Worm (Caenorhabditis elegans) whole organism, L4 larva: ENCODE data around the gene glb-16.
A peak's percentile ranks its signal among the peaks of the same experiment; 100 is the strongest.

Experiments used
- F26F4.8 ChIP-seq: fragments of 200-800 bp; sonication (Bioruptor generic); conservative IDR thresholded peaks from 2 replicates; pipeline ENCODE4 v1.3.6; 2022; ENCODE audit warnings: missing genetic modification characterization, missing compliant biosample characterization
- F44E2.7 ChIP-seq: fragments of 200-800 bp; sonication (Bioruptor generic); IDR thresholded peaks from 2 replicates; pipeline ENCODE4 v2.1.2; 2022; ENCODE audit warnings: missing genetic modification characterization, missing compliant biosample characterization
- F49E8.2 ChIP-seq: sonication (generic microtip); optimal IDR thresholded peaks from 2 replicates; lab custom pipeline; 2016; ENCODE audit warnings: missing compliant biosample characterization, mild to moderate bottlenecking, missing genetic modification characterization, borderline replicate concordance
- R02D3.7 ChIP-seq: fragments of 150-350 bp; sonication (generic microtip); optimal IDR thresholded peaks from 3 replicates; lab custom pipeline; 2014; ENCODE audit warnings: missing biosample characterization, missing genetic modification characterization
- Y105C5A.15 ChIP-seq: fragments of 200-800 bp; sonication (Bioruptor generic); IDR thresholded peaks from 2 replicates; pipeline ENCODE4 v1.3.6; 2022; ENCODE audit warnings: missing genetic modification characterization, missing compliant biosample characterization
- aly-2 ChIP-seq: sonication (generic microtip); optimal IDR thresholded peaks from 2 replicates; lab custom pipeline; 2018; ENCODE audit warnings: missing biosample characterization, missing genetic modification characterization
- ceh-28 ChIP-seq: fragments of 150-350 bp; optimal IDR thresholded peaks from 2 replicates; lab custom pipeline; 2014; ENCODE audit warnings: missing biosample characterization, missing genetic modification reagents, missing genetic modification characterization
- ceh-32 ChIP-seq: sonication (generic microtip); optimal IDR thresholded peaks from 2 replicates; lab custom pipeline; 2016; ENCODE audit warnings: mild to moderate bottlenecking, missing genetic modification characterization, missing compliant biosample characterization; ENCODE audit not compliant: poor library complexity
- ceh-62 ChIP-seq: sonication (generic microtip); optimal IDR thresholded peaks from 2 replicates; lab custom pipeline; 2017; ENCODE audit warnings: missing biosample characterization, missing genetic modification characterization
- cey-2 ChIP-seq: sonication (generic microtip); optimal IDR thresholded peaks from 3 replicates; lab custom pipeline; 2017; ENCODE audit warnings: missing genetic modification characterization, mild to moderate bottlenecking, missing compliant biosample characterization, antibody characterized with exemption, borderline replicate concordance; ENCODE audit not compliant: insufficient read depth
- daf-12 ChIP-seq: fragments of 150-350 bp; optimal IDR thresholded peaks from 2 replicates; lab custom pipeline; 2014; ENCODE audit warnings: missing biosample characterization, missing genetic modification reagents, missing genetic modification characterization
- daf-16 ChIP-seq, 3 experiments: sonication (generic microtip); optimal IDR thresholded peaks; 2 replicates each; lab custom pipeline; 2016 to 2017; ENCODE audit warnings: missing genetic modification characterization in 3 of 3, missing genetic modification reagents in 3 of 3, mild to moderate bottlenecking in 2 of 3, missing compliant biosample characterization in 2 of 3, missing biosample characterization in 1 of 3, moderate library complexity in 1 of 3
- daf-19 ChIP-seq: fragments of 200-800 bp; sonication (Bioruptor generic); conservative IDR thresholded peaks from 2 replicates; pipeline ENCODE4 v1.3.6; 2022; ENCODE audit warnings: missing genetic modification characterization, missing compliant biosample characterization
- dmd-8 ChIP-seq: fragments of 200-800 bp; sonication (Bioruptor generic); IDR thresholded peaks from 2 replicates; pipeline ENCODE4 v1.3.6; 2022; ENCODE audit warnings: missing genetic modification characterization, missing compliant biosample characterization
- dpl-1 ChIP-seq: fragments of 150-350 bp; optimal IDR thresholded peaks from 2 replicates; lab custom pipeline; 2014; ENCODE audit warnings: missing biosample characterization, missing genetic modification reagents, missing genetic modification characterization
- duxl-1 ChIP-seq: sonication (generic microtip); optimal IDR thresholded peaks from 2 replicates; lab custom pipeline; 2016; ENCODE audit warnings: mild to moderate bottlenecking, missing genetic modification characterization, moderate library complexity, missing compliant biosample characterization; ENCODE audit not compliant: poor library complexity
- dve-1 ChIP-seq: sonication (generic microtip); optimal IDR thresholded peaks from 2 replicates; lab custom pipeline; 2017; ENCODE audit warnings: antibody characterized with exemption, mild to moderate bottlenecking, missing genetic modification characterization, missing compliant biosample characterization; ENCODE audit not compliant: insufficient read depth
- egl-43 ChIP-seq: fragments of 200-800 bp; sonication (Bioruptor generic); IDR thresholded peaks from 2 replicates; pipeline ENCODE4 v1.3.6; 2022; ENCODE audit warnings: missing genetic modification reagents, missing genetic modification characterization, missing compliant biosample characterization
- fkh-10 ChIP-seq: fragments of 150-350 bp; optimal IDR thresholded peaks from 2 replicates; lab custom pipeline; 2014; ENCODE audit warnings: missing biosample characterization, missing genetic modification reagents, missing genetic modification characterization
- hif-1 ChIP-seq, 2 experiments: sonication (generic microtip); optimal IDR thresholded peaks; 2 replicates each; lab custom pipeline; 2016 to 2017; ENCODE audit warnings: missing compliant biosample characterization in 2 of 2, missing genetic modification characterization in 2 of 2, missing genetic modification reagents in 2 of 2, missing genotype in 2 of 2, mild to moderate bottlenecking in 1 of 2
- hlh-11 ChIP-seq: fragments of 200-800 bp; sonication (Bioruptor generic); optimal IDR thresholded peaks from 2 replicates; lab custom pipeline; 2018; ENCODE audit warnings: mild to moderate bottlenecking, missing genetic modification characterization, missing compliant biosample characterization
- lim-7 ChIP-seq: fragments of 200-800 bp; sonication (Bioruptor generic); IDR thresholded peaks from 2 replicates; pipeline ENCODE4 v1.3.6; 2022; ENCODE audit warnings: missing genetic modification characterization, missing compliant biosample characterization
- lin-1 ChIP-seq: fragments of 200-800 bp; sonication (Bioruptor generic); IDR thresholded peaks from 2 replicates; pipeline ENCODE4 v1.3.6; 2022; ENCODE audit warnings: missing genetic modification reagents, missing genetic modification characterization, missing compliant biosample characterization
- lin-15B ChIP-seq: fragments of 150-350 bp; sonication (generic microtip); optimal IDR thresholded peaks from 3 replicates; lab custom pipeline; 2014; ENCODE audit warnings: missing biosample characterization, missing genetic modification characterization
- lsy-2 ChIP-seq, 2 experiments: fragments of 150-350 bp in 1 of 2; sonication (generic microtip) in 1 of 2; optimal IDR thresholded peaks; 2 replicates each; lab custom pipeline; 2014 to 2017; ENCODE audit warnings: missing biosample characterization in 2 of 2, missing genetic modification characterization in 2 of 2
- madf-5 ChIP-seq, 2 experiments: fragments of 200-800 bp; sonication (Bioruptor generic); IDR thresholded peaks; 2 replicates each; pipeline ENCODE4 v1.3.6; 2022; ENCODE audit warnings: missing compliant biosample characterization in 2 of 2, missing genetic modification characterization in 2 of 2
- madf-9 ChIP-seq: fragments of 200-800 bp; sonication (Bioruptor generic); conservative IDR thresholded peaks from 2 replicates; pipeline ENCODE4 v1.3.6; 2022; ENCODE audit warnings: missing genetic modification reagents, missing genetic modification characterization, missing compliant biosample characterization
- mdl-1 ChIP-seq, 2 experiments: fragments of 150-350 bp in 1 of 2; sonication (generic microtip) in 1 of 2; optimal IDR thresholded peaks; 2 replicates each; lab custom pipeline; 2014 to 2017; ENCODE audit warnings: missing biosample characterization in 2 of 2, missing genetic modification characterization in 2 of 2
- mdt-29 ChIP-seq: fragments of 200-800 bp; sonication (Bioruptor generic); IDR thresholded peaks from 2 replicates; pipeline ENCODE4 v1.3.6; 2022; ENCODE audit warnings: missing genetic modification reagents, missing genetic modification characterization, missing compliant biosample characterization
- mep-1 ChIP-seq: fragments of 150-350 bp; sonication (generic microtip); optimal IDR thresholded peaks from 3 replicates; lab custom pipeline; 2014; ENCODE audit warnings: missing biosample characterization, missing genetic modification characterization
- mxl-2 ChIP-seq: fragments of 200-800 bp; sonication (Bioruptor generic); conservative IDR thresholded peaks from 2 replicates; pipeline ENCODE4 v1.3.6; 2022; ENCODE audit warnings: missing genetic modification reagents, missing genetic modification characterization, missing compliant biosample characterization
- mxl-3 ChIP-seq: fragments of 200-800 bp; sonication (Bioruptor generic); optimal IDR thresholded peaks from 2 replicates; lab custom pipeline; 2018; ENCODE audit warnings: mild to moderate bottlenecking, missing genetic modification characterization, missing compliant biosample characterization
- nhr-11 ChIP-seq: fragments of 150-350 bp; optimal IDR thresholded peaks from 2 replicates; lab custom pipeline; 2014; ENCODE audit warnings: missing biosample characterization, missing genetic modification characterization
- nhr-25 ChIP-seq: sonication (generic microtip); optimal IDR thresholded peaks from 2 replicates; lab custom pipeline; 2017; ENCODE audit warnings: missing genetic modification characterization, mild to moderate bottlenecking, missing compliant biosample characterization, antibody characterized with exemption, moderate library complexity, borderline replicate concordance; ENCODE audit not compliant: insufficient read depth
- nhr-41 ChIP-seq: fragments of 200-800 bp; sonication (Bioruptor generic); IDR thresholded peaks from 2 replicates; pipeline ENCODE4 v1.3.6; 2022; ENCODE audit warnings: missing genetic modification reagents, missing genetic modification characterization, missing compliant biosample characterization
- nhr-42 ChIP-seq: fragments of 200-800 bp; sonication (Bioruptor generic); IDR thresholded peaks from 2 replicates; pipeline ENCODE4 v1.3.6; 2022; ENCODE audit warnings: missing genetic modification characterization, missing compliant biosample characterization
- nhr-77 ChIP-seq: fragments of 150-350 bp; optimal IDR thresholded peaks from 2 replicates; lab custom pipeline; 2014; ENCODE audit warnings: missing biosample characterization, missing genetic modification characterization
- php-3 ChIP-seq: fragments of 200-800 bp; sonication (Bioruptor generic); IDR thresholded peaks from 2 replicates; pipeline ENCODE4 v1.3.6; 2022; ENCODE audit warnings: missing genetic modification reagents, missing genetic modification characterization, missing compliant biosample characterization
- rbr-2 ChIP-seq: sonication (generic microtip); optimal IDR thresholded peaks from 2 replicates; lab custom pipeline; 2016; ENCODE audit warnings: missing genotype, missing genetic modification characterization, missing compliant biosample characterization
- saeg-2 ChIP-seq: fragments of 200-800 bp; sonication (Bioruptor generic); IDR thresholded peaks from 2 replicates; pipeline ENCODE4 v1.3.6; 2022; ENCODE audit warnings: missing genetic modification reagents, missing genetic modification characterization, missing compliant biosample characterization
- snpc-1.2 ChIP-seq: fragments of 200-800 bp; sonication (Bioruptor generic); IDR thresholded peaks from 2 replicates; pipeline ENCODE4 v1.3.6; 2022; ENCODE audit warnings: missing genetic modification reagents, missing genetic modification characterization, missing compliant biosample characterization
- tag-97 ChIP-seq: fragments of 200-800 bp; sonication (Bioruptor generic); IDR thresholded peaks from 2 replicates; pipeline ENCODE4 v1.3.6; 2022; ENCODE audit warnings: missing genetic modification characterization, missing compliant biosample characterization
- unc-130 ChIP-seq: sonication (generic microtip); optimal IDR thresholded peaks from 2 replicates; lab custom pipeline; 2016; ENCODE audit warnings: missing genetic modification reagents, missing genetic modification characterization, missing compliant biosample characterization
- unc-39 ChIP-seq: sonication (generic microtip); optimal IDR thresholded peaks from 2 replicates; lab custom pipeline; 2017; ENCODE audit warnings: missing biosample characterization, missing genetic modification characterization
- unc-62 ChIP-seq, 3 experiments: fragments of 150-350 bp in 1 of 3; sonication (generic microtip); optimal IDR thresholded peaks in 2 of 3; peaks in 1 of 3; 1 replicate in 1 of 3; 2 replicates in 2 of 3; lab custom pipeline; 2014 to 2017; ENCODE audit warnings: missing biosample characterization in 3 of 3, missing genetic modification characterization in 3 of 3, missing genetic modification reagents in 3 of 3, missing genotype in 1 of 3
- zag-1 ChIP-seq: fragments of 150-350 bp; optimal IDR thresholded peaks from 2 replicates; lab custom pipeline; 2014; ENCODE audit warnings: missing biosample characterization, missing genetic modification characterization
- zip-11 ChIP-seq: fragments of 200-800 bp; sonication (Bioruptor generic); IDR thresholded peaks from 2 replicates; pipeline ENCODE4 v1.3.6; 2022; ENCODE audit warnings: missing genetic modification characterization, missing compliant biosample characterization
- ztf-11 ChIP-seq: fragments of 150-350 bp; optimal IDR thresholded peaks from 2 replicates; lab custom pipeline; 2014; ENCODE audit warnings: missing biosample characterization, missing genetic modification characterization
- ztf-7 ChIP-seq: fragments of 150-350 bp; optimal IDR thresholded peaks from 2 replicates; lab custom pipeline; 2014; ENCODE audit warnings: missing biosample characterization, missing genetic modification characterization

The glb-16 gene

ce11 chrX:7500970-7501369 is 39.0 kb downstream of the glb-16 start, which contains the start of gene uggt-1 (continued):
- peak; percentile 47 to 85 for TF ChIP-seq hif-1 (tag; optimal IDR thresholded peaks at IDR 0.05; lab: Kevin White, UChicago)
- 0 out of 2 replicates have a peak, but pooled peaks have one; percentile 75 for TF ChIP-seq nhr-42 (GFP tag; lab: Robert Waterston, UW)
- 0 out of 2 replicates have a peak, but pooled peaks have one; percentile 43 for TF ChIP-seq php-3 (GFP tag; lab: Robert Waterston, UW)
- TF ChIP-seq dmd-8 (GFP tag; lab: Robert Waterston, UW), result no peak
- peak; percentile 99 for TF ChIP-seq dve-1
- TF ChIP-seq R02D3.7, result no peak
- peak in 1 of 2 experiments; percentile 55 for TF ChIP-seq lsy-2 (tag; optimal IDR thresholded peaks at IDR 0.05; lab: Kevin White, UChicago)
- peak; percentile 83 for TF ChIP-seq dpl-1
- peak; percentile 91 for TF ChIP-seq fkh-10 (GFP tag; lab: Kevin White, UChicago)
- TF ChIP-seq snpc-1.2 (GFP tag; lab: Robert Waterston, UW), result no peak
- TF ChIP-seq duxl-1, result peak; percentile 64
- TF ChIP-seq mdt-29 (GFP tag; lab: Robert Waterston, UW), result no peak
- peak; percentile 92 for TF ChIP-seq nhr-77 (tag; lab: Kevin White, UChicago)
- no peak for TF ChIP-seq lim-7 (GFP tag; lab: Robert Waterston, UW)
- no peak for TF ChIP-seq F49E8.2 (tag; lab: Kevin White, UChicago)
- no peak for TF ChIP-seq unc-39 (tag; lab: Kevin White, UChicago)
- TF ChIP-seq ztf-7, result no peak
- TF ChIP-seq madf-9 (GFP tag; lab: Robert Waterston, UW), result peak; percentile 67; the same call in 1 of the 2 replicates
- no peak for TF ChIP-seq zag-1
- TF ChIP-seq nhr-41 (GFP tag; lab: Robert Waterston, UW), result no peak
- peak; percentile 38 for TF ChIP-seq nhr-25 (tag; lab: Kevin White, UChicago)
- no peak for TF ChIP-seq cey-2 (tag; lab: Kevin White, UChicago)
- peak; percentile 80 for TF ChIP-seq egl-43 (GFP tag; lab: Robert Waterston, UW)
- TF ChIP-seq ceh-62 (tag; lab: Kevin White, UChicago), result no peak
- peak; percentile 93 for TF ChIP-seq hlh-11
- TF ChIP-seq Y105C5A.15, result no peak
- no peak for TF ChIP-seq mxl-2 (GFP tag; lab: Robert Waterston, UW)
- no peak for TF ChIP-seq daf-16 (GFP tag; optimal IDR thresholded peaks at IDR 0.05; lab: Kevin White, UChicago)
- TF ChIP-seq daf-16 (tag; optimal IDR thresholded peaks at IDR 0.05; lab: Kevin White, UChicago), result peak; percentile 82
- peak in 1 of 2 experiments; percentile 92 for TF ChIP-seq mdl-1 (tag; optimal IDR thresholded peaks at IDR 0.05; lab: Kevin White, UChicago)
- peak; percentile 95 for TF ChIP-seq mxl-3 (GFP tag; lab: Kevin White, UChicago)
- TF ChIP-seq tag-97 (GFP tag; lab: Robert Waterston, UW), result no peak
- no peak for TF ChIP-seq zip-11
- TF ChIP-seq rbr-2 (tag; lab: Kevin White, UChicago), result peak; percentile 96
- no peak for TF ChIP-seq F44E2.7
- TF ChIP-seq ceh-32 (tag; lab: Kevin White, UChicago), result peak; percentile 69
- peak; percentile 43 for TF ChIP-seq ceh-28 (tag; lab: Kevin White, UChicago)
- TF ChIP-seq mep-1, result peak; percentile 98
- peak; percentile 76 for TF ChIP-seq lin-1 (GFP tag; lab: Robert Waterston, UW)
- peak; percentile 88 for TF ChIP-seq nhr-11 (tag; lab: Kevin White, UChicago)
- peak in 1 of 2 experiments; percentile 98 for TF ChIP-seq unc-62 (GFP tag; optimal IDR thresholded peaks at IDR 0.05 in 1 of 2; lab: Kevin White, UChicago)
- no peak for TF ChIP-seq unc-62 (tag; optimal IDR thresholded peaks at IDR 0.05; lab: Kevin White, UChicago)
- TF ChIP-seq daf-19 (GFP tag; lab: Robert Waterston, UW), result peak; percentile 87
- TF ChIP-seq madf-5 (GFP tag; IDR thresholded peaks at IDR 0.05; lab: Robert Waterston, UW), result no peak
- no peak for TF ChIP-seq lin-15B (tag; lab: Kevin White, UChicago)
- no peak for TF ChIP-seq daf-12 (tag; lab: Kevin White, UChicago)
- no peak for TF ChIP-seq F26F4.8 (GFP tag; lab: Robert Waterston, UW)
- no peak for TF ChIP-seq aly-2 (tag; lab: Kevin White, UChicago)
- no peak for TF ChIP-seq ztf-11 (tag; lab: Kevin White, UChicago)
- TF ChIP-seq unc-130 (GFP tag; lab: Kevin White, UChicago), result no peak
- TF ChIP-seq saeg-2 (GFP tag; lab: Robert Waterston, UW), result no peak
